Fruit fly (Drosophila melanogaster): ENCODE results near the gene CG13907.

DNA sequence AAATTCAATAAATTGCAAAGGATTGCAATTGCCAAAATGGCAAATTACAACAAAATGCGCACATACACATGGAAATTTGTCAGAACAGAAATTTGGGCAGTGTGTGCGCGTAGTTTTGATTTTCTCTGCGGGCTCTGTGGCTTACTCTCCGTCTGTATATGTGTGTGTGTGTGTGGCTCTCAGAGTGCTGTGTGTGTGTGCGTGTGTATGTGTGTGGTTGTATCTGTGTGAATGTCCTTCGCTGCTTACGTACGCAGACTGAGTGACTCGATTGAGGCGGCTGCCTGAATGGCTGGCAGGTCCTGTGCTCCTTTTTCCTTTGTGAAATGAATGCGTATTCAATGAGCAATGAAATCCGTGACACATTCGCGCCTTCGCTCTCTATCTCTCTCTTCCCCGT is 33.0 kb upstream of the CG13907 start:
- TF ChIP-seq CG4318 (GFP tag; optimal IDR thresholded peaks at IDR 0.05) (no peak), CG6163 (GFP tag; IDR thresholded peaks at IDR 0.05) (no peak), lz (GFP tag; optimal IDR thresholded peaks at IDR 0.05) (no peak), CG10631 (GFP tag; optimal IDR thresholded peaks at IDR 0.05) (no peak)
